Worm (Caenorhabditis elegans): ENCODE data around the gene acc-2.

acc-2 gene

ce11 chrIV:8978047-8978446, 38.5 kb upstream of the acc-2 start:
- TF ChIP-seq nfya-1 (tag; optimal IDR thresholded peaks at IDR 0.05; ENCODE audit: insufficient read depth) (peak; percentile 7), lin-39 (tag; optimal IDR thresholded peaks at IDR 0.05) (no peak), aly-2 (tag; optimal IDR thresholded peaks at IDR 0.05) (no peak), nhr-11 (tag; optimal IDR thresholded peaks at IDR 0.05) (peak; percentile 17)

- no peak for TF ChIP-seq unc-62 (GFP tag; optimal IDR thresholded peaks at IDR 0.05)
- TF ChIP-seq skn-1 (tag; optimal IDR thresholded peaks at IDR 0.05), result no peak
- no peak for TF ChIP-seq sea-2 (GFP tag; optimal IDR thresholded peaks at IDR 0.05)
- TF ChIP-seq hmg-11 (tag; optimal IDR thresholded peaks at IDR 0.05), result no peak
- TF ChIP-seq ZK546.5 (tag; optimal IDR thresholded peaks at IDR 0.05), result no peak
- TF ChIP-seq aly-2 (tag; optimal IDR thresholded peaks at IDR 0.05), result no peak
- no peak for TF ChIP-seq nhr-28 (tag; optimal IDR thresholded peaks at IDR 0.05)
- TF ChIP-seq R02D3.7 (tag; optimal IDR thresholded peaks at IDR 0.05), result no peak
- TF ChIP-seq nhr-43 (tag; optimal IDR thresholded peaks at IDR 0.05; ENCODE audit: poor library complexity, severe bottlenecking), result no peak
- no peak for TF ChIP-seq nfya-1 (tag; optimal IDR thresholded peaks at IDR 0.05; ENCODE audit: insufficient read depth)
- TF ChIP-seq nhr-76 (tag; optimal IDR thresholded peaks at IDR 0.05), result no peak
- no peak for TF ChIP-seq zag-1 (tag; optimal IDR thresholded peaks at IDR 0.05)
- no peak for TF ChIP-seq nhr-25 (tag; optimal IDR thresholded peaks at IDR 0.05)
- TF ChIP-seq nhr-23 (tag; optimal IDR thresholded peaks at IDR 0.05), result no peak
- no peak for TF ChIP-seq ztf-11 (tag; optimal IDR thresholded peaks at IDR 0.05)
- TF ChIP-seq snpc-4 (tag; optimal IDR thresholded peaks at IDR 0.05), result no peak
Observed at ce11 chrIV:8979062-8979612, 37.4 kb upstream of the acc-2 start.

- TF ChIP-seq skn-1 (tag; optimal IDR thresholded peaks at IDR 0.05) (no peak), unc-39 (tag; optimal IDR thresholded peaks at IDR 0.05) (no peak), aly-2 (tag; optimal IDR thresholded peaks at IDR 0.05) (no peak), nhr-28 (tag; optimal IDR thresholded peaks at IDR 0.05) (no peak), ztf-4 (tag; optimal IDR thresholded peaks at IDR 0.05) (no peak), jun-1 (tag; optimal IDR thresholded peaks at IDR 0.05) (no peak), zag-1 (tag; optimal IDR thresholded peaks at IDR 0.05) (no peak), pha-4 (tag; optimal IDR thresholded peaks at IDR 0.05) (no peak), eor-1 (tag; optimal IDR thresholded peaks at IDR 0.05) (no peak), lin-15B (tag; optimal IDR thresholded peaks at IDR 0.05) (no peak), nhr-76 (tag; optimal IDR thresholded peaks at IDR 0.05) (no peak), nfya-1 (tag; optimal IDR thresholded peaks at IDR 0.05; ENCODE audit: insufficient read depth) (no peak), hmg-11 (tag; optimal IDR thresholded peaks at IDR 0.05) (no peak), R02D3.7 (tag; optimal IDR thresholded peaks at IDR 0.05) (no peak)
Observed at ce11 chrIV:8979695-8980094, 36.9 kb upstream of the acc-2 start, which contains the start of gene col-119. Gene col-119, minus strand, starts transcription at chrIV:8979795.

- TF ChIP-seq hmg-11 (tag; optimal IDR thresholded peaks at IDR 0.05) (no peak), daf-12 (tag; optimal IDR thresholded peaks at IDR 0.05) (no peak), tbx-2 (tag; optimal IDR thresholded peaks at IDR 0.05) (no peak), nhr-67 (tag; optimal IDR thresholded peaks at IDR 0.05) (no peak), skn-1 (tag; optimal IDR thresholded peaks at IDR 0.05) (no peak), nfya-1 (tag; optimal IDR thresholded peaks at IDR 0.05; ENCODE audit: insufficient read depth) (no peak), nhr-25 (tag; optimal IDR thresholded peaks at IDR 0.05) (no peak), pha-4 (tag; optimal IDR thresholded peaks at IDR 0.05) (no peak), nhr-237 (tag; optimal IDR thresholded peaks at IDR 0.05) (no peak), ceh-82 (tag; optimal IDR thresholded peaks at IDR 0.05) (no peak), elt-1 (tag; optimal IDR thresholded peaks at IDR 0.05) (no peak), nhr-12 (tag; optimal IDR thresholded peaks at IDR 0.05) (no peak), ceh-28 (tag; optimal IDR thresholded peaks at IDR 0.05) (no peak), nhr-11 (tag; optimal IDR thresholded peaks at IDR 0.05) (no peak), pqm-1 (tag; optimal IDR thresholded peaks at IDR 0.05) (no peak), jun-1 (tag; optimal IDR thresholded peaks at IDR 0.05) (no peak)
Observed at ce11 chrIV:8984566-8984965, 32.0 kb upstream of the acc-2 start, which contains the start of gene nstp-1. Gene nstp-1, plus strand, starts transcription at chrIV:8984866.

ce11 chrIV:8986761-8987316, 29.7 kb upstream of the acc-2 start, which contains the start of gene bre-1:
Gene bre-1, plus strand, starts transcription at chrIV:8987266.
- no peak for TF ChIP-seq zag-1 (tag; optimal IDR thresholded peaks at IDR 0.05)
- TF ChIP-seq nhr-67 (tag; optimal IDR thresholded peaks at IDR 0.05), result no peak
- TF ChIP-seq lsy-12 (tag; optimal IDR thresholded peaks at IDR 0.05), result no peak
- no peak for TF ChIP-seq aly-2 (tag; optimal IDR thresholded peaks at IDR 0.05)
- TF ChIP-seq ztf-11 (tag; optimal IDR thresholded peaks at IDR 0.05), result no peak
- TF ChIP-seq nhr-23 (tag; optimal IDR thresholded peaks at IDR 0.05), result no peak
- TF ChIP-seq egl-5 (tag; optimal IDR thresholded peaks at IDR 0.05), result no peak
- TF ChIP-seq nfya-1 (tag; optimal IDR thresholded peaks at IDR 0.05; ENCODE audit: insufficient read depth), result peak; percentile 23
- peak; percentile 74 for TF ChIP-seq elt-2 (tag; optimal IDR thresholded peaks at IDR 0.05)
- TF ChIP-seq nhr-11 (tag; optimal IDR thresholded peaks at IDR 0.05), result no peak
- TF ChIP-seq pha-4 (tag; optimal IDR thresholded peaks at IDR 0.05), result no peak
- TF ChIP-seq mml-1 (tag; optimal IDR thresholded peaks at IDR 0.05), result no peak
- TF ChIP-seq sea-2 (GFP tag; optimal IDR thresholded peaks at IDR 0.05), result no peak
- TF ChIP-seq hmg-11 (tag; optimal IDR thresholded peaks at IDR 0.05), result peak; percentile 63
